Worm (Caenorhabditis elegans) whole organism, young adult: ENCODE data around the gene prx-2.
A peak's percentile ranks its signal among the peaks of the same experiment; 100 is the strongest.

Experiments
- B0019.2 ChIP-seq: fragments of 200-800 bp; sonication (Bioruptor generic); conservative IDR thresholded peaks from 2 replicates; pipeline ENCODE4 v1.3.6; 2022; ENCODE audit warnings: missing genetic modification reagents, missing genetic modification characterization, missing compliant biosample characterization
- B0035.1 ChIP-seq: sonication (generic microtip); optimal IDR thresholded peaks from 2 replicates; lab custom pipeline; 2016; ENCODE audit warnings: missing genetic modification characterization, mild to moderate bottlenecking, missing compliant biosample characterization, missing genotype, missing genetic modification reagents
- F33H1.4 ChIP-seq: fragments of 200-800 bp; sonication (Bioruptor generic); IDR thresholded peaks from 2 replicates; pipeline ENCODE4 v1.3.6; 2022; ENCODE audit warnings: missing genetic modification reagents, missing genetic modification characterization, missing compliant biosample characterization
- F49E8.2 ChIP-seq: sonication (generic microtip); optimal IDR thresholded peaks from 3 replicates; lab custom pipeline; 2017; ENCODE audit warnings: missing genetic modification characterization, mild to moderate bottlenecking, missing compliant biosample characterization, antibody characterized with exemption, moderate library complexity; ENCODE audit not compliant: insufficient read depth
- F52B5.7 ChIP-seq: sonication (generic microtip); optimal IDR thresholded peaks from 2 replicates; lab custom pipeline; 2016; ENCODE audit warnings: mild to moderate bottlenecking, missing genetic modification characterization, missing compliant biosample characterization
- K11D2.4 ChIP-seq: fragments of 200-800 bp; sonication (Bioruptor generic); IDR thresholded peaks from 2 replicates; pipeline ENCODE4 v1.3.6; 2022; ENCODE audit warnings: missing genetic modification reagents, missing genetic modification characterization, missing compliant biosample characterization
- K12H6.12 ChIP-seq: fragments of 200-800 bp; sonication (Bioruptor generic); optimal IDR thresholded peaks from 2 replicates; lab custom pipeline; 2018; ENCODE audit warnings: mild to moderate bottlenecking, missing genetic modification characterization, missing compliant biosample characterization
- Y53G8AR.9 ChIP-seq: fragments of 200-800 bp; sonication (Bioruptor generic); conservative IDR thresholded peaks from 2 replicates; pipeline ENCODE4 v1.3.6; 2022; ENCODE audit warnings: missing genetic modification reagents, missing genetic modification characterization, missing compliant biosample characterization
- Y79H2A.3 ChIP-seq: fragments of 200-800 bp; sonication (Bioruptor generic); conservative IDR thresholded peaks from 2 replicates; pipeline ENCODE4 v1.3.6; 2022; ENCODE audit warnings: missing genetic modification reagents, missing genetic modification characterization, missing compliant biosample characterization
- atf-7 ChIP-seq: sonication (generic microtip); optimal IDR thresholded peaks from 2 replicates; lab custom pipeline; 2017; ENCODE audit warnings: mild to moderate bottlenecking, missing genetic modification characterization, missing compliant biosample characterization
- athp-1 ChIP-seq: sonication (generic microtip); optimal IDR thresholded peaks from 2 replicates; lab custom pipeline; 2017; ENCODE audit warnings: mild to moderate bottlenecking, missing genetic modification characterization, missing compliant biosample characterization
- bed-1 ChIP-seq: fragments of 200-800 bp; sonication (Bioruptor generic); IDR thresholded peaks from 2 replicates; pipeline ENCODE4 v1.3.6; 2022; ENCODE audit warnings: missing genetic modification reagents, missing genetic modification characterization, missing compliant biosample characterization
- ccch-3 ChIP-seq: fragments of 200-800 bp; sonication (Bioruptor generic); optimal IDR thresholded peaks from 2 replicates; lab custom pipeline; 2018; ENCODE audit warnings: mild to moderate bottlenecking, missing genetic modification characterization, missing compliant biosample characterization
- ceh-100 ChIP-seq: fragments of 200-800 bp; sonication (Bioruptor generic); IDR thresholded peaks from 2 replicates; pipeline ENCODE4 v1.3.6; 2022; ENCODE audit warnings: missing genetic modification reagents, missing genetic modification characterization, missing compliant biosample characterization
- die-1 ChIP-seq: sonication (generic microtip); optimal IDR thresholded peaks from 2 replicates; lab custom pipeline; 2016; ENCODE audit warnings: missing genotype, mild to moderate bottlenecking, missing genetic modification characterization, missing compliant biosample characterization
- egrh-3 ChIP-seq: fragments of 200-800 bp; sonication (Bioruptor generic); IDR thresholded peaks from 2 replicates; pipeline ENCODE4 v1.3.6; 2022; ENCODE audit warnings: missing genetic modification reagents, missing genetic modification characterization, missing compliant biosample characterization
- hmg-1.2 ChIP-seq: fragments of 200-800 bp; sonication (Bioruptor generic); IDR thresholded peaks from 2 replicates; pipeline ENCODE4 v1.3.6; 2022; ENCODE audit warnings: missing genetic modification reagents, missing genetic modification characterization, missing compliant biosample characterization
- let-526 ChIP-seq: fragments of 200-800 bp; sonication (Bioruptor generic); IDR thresholded peaks from 2 replicates; pipeline ENCODE4 v1.3.6; 2022; ENCODE audit warnings: missing genetic modification reagents, missing genetic modification characterization, missing compliant biosample characterization
- let-607 ChIP-seq, 2 experiments: fragments of 200-800 bp in 1 of 2; sonication (Bioruptor generic) in 1 of 2; sonication (generic microtip) in 1 of 2; optimal IDR thresholded peaks; 2 replicates each; lab custom pipeline; 2016 to 2018; ENCODE audit warnings: mild to moderate bottlenecking in 2 of 2, missing compliant biosample characterization in 2 of 2, missing genetic modification characterization in 2 of 2, moderate library complexity in 2 of 2, missing genotype in 1 of 2
- lin-35 ChIP-seq, 3 experiments: fragments of 150-350 bp in 2 of 3; sonication (generic microtip) in 1 of 3; optimal IDR thresholded peaks; 2 replicates each; lab custom pipeline; 2014 to 2018; ENCODE audit warnings: missing biosample characterization in 3 of 3, missing genetic modification characterization in 3 of 3, missing genetic modification reagents in 3 of 3
- lin-54 ChIP-seq: fragments of 200-800 bp; sonication (Bioruptor generic); optimal IDR thresholded peaks from 2 replicates; lab custom pipeline; 2018; ENCODE audit warnings: mild to moderate bottlenecking, missing genetic modification characterization, missing compliant biosample characterization
- madf-10 ChIP-seq: sonication (generic microtip); optimal IDR thresholded peaks from 2 replicates; lab custom pipeline; 2016; ENCODE audit warnings: mild to moderate bottlenecking, missing genetic modification characterization, missing compliant biosample characterization
- madf-3 ChIP-seq: fragments of 200-800 bp; sonication (Bioruptor generic); IDR thresholded peaks from 2 replicates; pipeline ENCODE4 v1.3.6; 2022; ENCODE audit warnings: missing genetic modification reagents, missing genetic modification characterization, missing compliant biosample characterization
- madf-8 ChIP-seq: fragments of 200-800 bp; sonication (Bioruptor generic); conservative IDR thresholded peaks from 2 replicates; pipeline ENCODE4 v1.3.6; 2022; ENCODE audit warnings: missing genetic modification reagents, missing genetic modification characterization, missing compliant biosample characterization
- mel-28 ChIP-seq: sonication (generic microtip); optimal IDR thresholded peaks from 2 replicates; lab custom pipeline; 2016; ENCODE audit warnings: borderline replicate concordance, mild to moderate bottlenecking, missing genetic modification characterization, missing compliant biosample characterization
- nfya-1 ChIP-seq: sonication (generic microtip); optimal IDR thresholded peaks from 2 replicates; lab custom pipeline; 2017; ENCODE audit warnings: antibody characterized with exemption, missing compliant biosample characterization, missing genetic modification characterization, borderline replicate concordance; ENCODE audit not compliant: insufficient read depth
- nfya-2 ChIP-seq: fragments of 200-800 bp; sonication (Bioruptor generic); IDR thresholded peaks from 2 replicates; pipeline ENCODE4 v1.3.6; 2022; ENCODE audit warnings: missing genetic modification reagents, missing genetic modification characterization, missing compliant biosample characterization
- nfyb-1 ChIP-seq: fragments of 200-800 bp; sonication (Bioruptor generic); IDR thresholded peaks from 2 replicates; pipeline ENCODE4 v1.3.6; 2022; ENCODE audit warnings: missing genetic modification reagents, missing genetic modification characterization, missing compliant biosample characterization
- nhr-27 ChIP-seq: fragments of 200-800 bp; sonication (Bioruptor generic); optimal IDR thresholded peaks from 2 replicates; lab custom pipeline; 2018; ENCODE audit warnings: mild to moderate bottlenecking, missing genetic modification characterization, moderate library complexity, missing compliant biosample characterization
- nhr-80 ChIP-seq: sonication (generic microtip); optimal IDR thresholded peaks from 2 replicates; lab custom pipeline; 2016; ENCODE audit warnings: missing genetic modification characterization, missing compliant biosample characterization
- repo-1 ChIP-seq: sonication (generic microtip); optimal IDR thresholded peaks from 2 replicates; lab custom pipeline; 2017; ENCODE audit warnings: mild to moderate bottlenecking, missing genetic modification characterization, missing compliant biosample characterization
- rpc-1 ChIP-seq, 2 experiments: fragments of 150-350 bp in 1 of 2; sonication (generic microtip) in 1 of 2; optimal IDR thresholded peaks; 2 replicates each; lab custom pipeline; 2014 to 2018; ENCODE audit warnings: missing biosample characterization in 1 of 2, missing genetic modification characterization in 1 of 2, missing genetic modification reagents in 1 of 2, missing genotype in 1 of 2
- snpc-1.3 ChIP-seq: sonication (generic microtip); optimal IDR thresholded peaks from 2 replicates; lab custom pipeline; 2017; ENCODE audit warnings: missing genetic modification characterization, mild to moderate bottlenecking, missing compliant biosample characterization, antibody characterized with exemption, moderate library complexity, missing genotype, missing genetic modification reagents; ENCODE audit not compliant: insufficient read depth
- snpc-3.4 ChIP-seq: sonication (generic microtip); optimal IDR thresholded peaks from 2 replicates; lab custom pipeline; 2017; ENCODE audit warnings: missing genetic modification characterization, mild to moderate bottlenecking, missing compliant biosample characterization, antibody characterized with exemption, moderate library complexity, missing genotype, missing genetic modification reagents
- unc-130 ChIP-seq: sonication (generic microtip); optimal IDR thresholded peaks from 2 replicates; lab custom pipeline; 2016; ENCODE audit warnings: missing genetic modification reagents, missing genetic modification characterization, missing compliant biosample characterization
- ztf-22 ChIP-seq: fragments of 200-800 bp; sonication (Bioruptor generic); optimal IDR thresholded peaks from 2 replicates; lab custom pipeline; 2018; ENCODE audit warnings: mild to moderate bottlenecking, missing genetic modification characterization, moderate library complexity, missing compliant biosample characterization
- ztf-25 ChIP-seq: fragments of 200-800 bp; sonication (Bioruptor generic); IDR thresholded peaks from 2 replicates; pipeline ENCODE4 v1.3.6; 2022; ENCODE audit warnings: missing genetic modification reagents, missing genetic modification characterization, missing compliant biosample characterization
- ztf-28 ChIP-seq: fragments of 200-800 bp; sonication (Bioruptor generic); IDR thresholded peaks from 2 replicates; pipeline ENCODE4 v1.3.6; 2022; ENCODE audit warnings: missing genetic modification reagents, missing genetic modification characterization, missing compliant biosample characterization

prx-2 gene

ce11 chrIV:11594191-11594673, 49.7 kb upstream of the prx-2 start, which contains the start of gene mig-38 (continued):
- TF ChIP-seq mel-28 (tag; lab: Kevin White, UChicago) (no peak), K11D2.4 (GFP tag; lab: Robert Waterston, UW) (no peak), ztf-22 (GFP tag; lab: Kevin White, UChicago) (no peak), madf-10 (no peak), hmg-1.2 (peak; percentile 41; the same call in 1 of the 2 replicates), snpc-1.3 (no peak), ztf-25 (GFP tag; lab: Robert Waterston, UW) (no peak), bed-1 (GFP tag; lab: Robert Waterston, UW) (no peak), F33H1.4 (GFP tag; lab: Robert Waterston, UW) (no peak), athp-1 (tag; lab: Kevin White, UChicago) (peak; percentile 29), nfyb-1 (GFP tag; lab: Robert Waterston, UW) (no peak; the same call in 1 of the 2 replicates), atf-7 (tag; lab: Kevin White, UChicago) (peak; percentile 22), die-1 (tag; lab: Kevin White, UChicago) (no peak), snpc-3.4 (tag; lab: Kevin White, UChicago) (no peak), lin-35 (GFP tag; optimal IDR thresholded peaks at IDR 0.05; lab: Kevin White, UChicago) (no peak), ztf-28 (GFP tag; lab: Robert Waterston, UW) (no peak), let-607 (tag; optimal IDR thresholded peaks at IDR 0.05; lab: Kevin White, UChicago) (peak in 1 of 2 experiments; percentile 10), F52B5.7 (tag; lab: Kevin White, UChicago) (no peak), nfya-1 (tag; lab: Kevin White, UChicago) (no peak), ceh-100 (no peak), Y53G8AR.9 (no peak; the same call in 1 of the 2 replicates), B0035.1 (no peak), egrh-3 (GFP tag; lab: Robert Waterston, UW) (no peak), nhr-80 (tag; lab: Kevin White, UChicago) (peak; percentile 75), repo-1 (peak; percentile 47), F49E8.2 (tag; lab: Kevin White, UChicago) (no peak), madf-8 (GFP tag; lab: Robert Waterston, UW) (no peak), lin-54 (GFP tag; lab: Kevin White, UChicago) (no peak), Y79H2A.3 (GFP tag; lab: Robert Waterston, UW) (no peak), nfya-2 (GFP tag; lab: Robert Waterston, UW) (no peak), unc-130 (no peak), B0019.2 (GFP tag; lab: Robert Waterston, UW) (no peak), let-526 (GFP tag; lab: Robert Waterston, UW) (no peak), madf-3 (GFP tag; lab: Robert Waterston, UW) (no peak), nhr-27 (no peak), rpc-1 (optimal IDR thresholded peaks at IDR 0.05; lab: Kevin White, UChicago) (no peak), rpc-1 (tag; optimal IDR thresholded peaks at IDR 0.05; lab: Kevin White, UChicago) (no peak), ccch-3 (GFP tag; lab: Kevin White, UChicago) (no peak), K12H6.12 (tag; lab: Kevin White, UChicago) (peak; percentile 52)
